Fruit fly (Drosophila melanogaster) whole organism: ENCODE measurements around the gene CG11178.

Experiments used
- CG8478 ChIP-seq: fragments of >200 bp; optimal IDR thresholded peaks from 2 replicates; lab custom pipeline; 2018; ENCODE audit warnings: inconsistent platforms
- Dll ChIP-seq: fragments of >200 bp; optimal IDR thresholded peaks from 2 replicates; lab custom pipeline; 2017
- EcR ChIP-seq, 2 experiments: fragments of >200 bp; optimal IDR thresholded peaks; 2 replicates each; lab custom pipeline; 2017; ENCODE audit warnings: missing biosample characterization in 2 of 2, missing genetic modification characterization in 2 of 2, missing genetic modification reagents in 2 of 2
- pan ChIP-seq: fragments of >200 bp; optimal IDR thresholded peaks from 2 replicates; lab custom pipeline; 2017
- psq ChIP-seq: fragments of >200 bp; optimal IDR thresholded peaks from 2 replicates; lab custom pipeline; 2017
- usp ChIP-seq: fragments of >200 bp; optimal IDR thresholded peaks from 2 replicates; lab custom pipeline; 2017; ENCODE audit warnings: missing biosample characterization, missing genetic modification characterization, mixed read lengths

Gene CG11178

dm6 chrX:13636810-13637209 lies 31.3 kb downstream of the CG11178 start:
- TF ChIP-seq psq (lab: Kevin White, UChicago) (no peak), usp (GFP tag; lab: Kevin White, UChicago) (no peak), Dll (lab: Kevin White, UChicago) (no peak), pan (no peak), EcR (GFP tag; optimal IDR thresholded peaks at IDR 0.05; lab: Kevin White, UChicago) (no peak), CG8478 (no peak)

- TF ChIP-seq EcR (GFP tag; optimal IDR thresholded peaks at IDR 0.05; lab: Kevin White, UChicago) = no peak
- no peak for TF ChIP-seq pan
Observed at dm6 chrX:13637588-13637987, 32.1 kb downstream of the CG11178 start.

- TF ChIP-seq EcR (GFP tag; optimal IDR thresholded peaks at IDR 0.05; lab: Kevin White, UChicago) (no peak), Dll (lab: Kevin White, UChicago) (no peak), usp (GFP tag; lab: Kevin White, UChicago) (no peak), pan (no peak), CG8478 (no peak), psq (lab: Kevin White, UChicago) (no peak)
Observed at dm6 chrX:13639998-13640691, 34.7 kb downstream of the CG11178 start.

- TF ChIP-seq Dll (lab: Kevin White, UChicago) (no peak), EcR (GFP tag; optimal IDR thresholded peaks at IDR 0.05; lab: Kevin White, UChicago) (no peak), psq (lab: Kevin White, UChicago) (no peak), usp (GFP tag; lab: Kevin White, UChicago) (no peak), CG8478 (no peak), pan (no peak)
Observed at dm6 chrX:13640692-13641011, 35.2 kb downstream of the CG11178 start.

- TF ChIP-seq psq (lab: Kevin White, UChicago) (no peak), CG8478 (no peak), usp (GFP tag; lab: Kevin White, UChicago) (no peak), pan (no peak), Dll (lab: Kevin White, UChicago) (no peak), EcR (GFP tag; optimal IDR thresholded peaks at IDR 0.05; lab: Kevin White, UChicago) (no peak)
Observed at dm6 chrX:13641115-13641890, 35.8 kb downstream of the CG11178 start.

- no peak for TF ChIP-seq Dll (lab: Kevin White, UChicago)
- TF ChIP-seq CG8478 = no peak
- peak in 1 of 2 experiments; percentile 22 for TF ChIP-seq EcR (GFP tag; optimal IDR thresholded peaks at IDR 0.05; lab: Kevin White, UChicago)
- TF ChIP-seq pan = no peak
- no peak for TF ChIP-seq usp (GFP tag; lab: Kevin White, UChicago)
Observed at dm6 chrX:13641891-13642617, 36.6 kb downstream of the CG11178 start.

dm6 chrX:13643961-13644360 lies 38.5 kb downstream of the CG11178 start:
- TF ChIP-seq Dll (lab: Kevin White, UChicago) (no peak), CG8478 (no peak), EcR (GFP tag; optimal IDR thresholded peaks at IDR 0.05; lab: Kevin White, UChicago) (no peak), psq (lab: Kevin White, UChicago) (no peak), usp (GFP tag; lab: Kevin White, UChicago) (no peak), pan (no peak)

dm6 chrX:13644696-13645393 lies 39.4 kb downstream of the CG11178 start:
- no peak for TF ChIP-seq EcR (GFP tag; optimal IDR thresholded peaks at IDR 0.05; lab: Kevin White, UChicago)
- TF ChIP-seq psq (lab: Kevin White, UChicago) = no peak
- TF ChIP-seq pan = no peak
- no peak for TF ChIP-seq CG8478
- no peak for TF ChIP-seq usp (GFP tag; lab: Kevin White, UChicago)
- TF ChIP-seq Dll (lab: Kevin White, UChicago) = no peak

- no peak for TF ChIP-seq CG8478
- no peak for TF ChIP-seq pan
- no peak for TF ChIP-seq Dll (lab: Kevin White, UChicago)
- no peak for TF ChIP-seq EcR (GFP tag; optimal IDR thresholded peaks at IDR 0.05; lab: Kevin White, UChicago)
- TF ChIP-seq psq (lab: Kevin White, UChicago) = no peak
- TF ChIP-seq usp (GFP tag; lab: Kevin White, UChicago) = no peak
Observed at dm6 chrX:13646175-13646574, 40.7 kb downstream of the CG11178 start.

dm6 chrX:13648819-13649218 lies 43.3 kb downstream of the CG11178 start:
- TF ChIP-seq usp (GFP tag; lab: Kevin White, UChicago) = no peak
- no peak for TF ChIP-seq pan
- no peak for TF ChIP-seq Dll (lab: Kevin White, UChicago)
- no peak for TF ChIP-seq psq (lab: Kevin White, UChicago)
- TF ChIP-seq EcR (GFP tag; optimal IDR thresholded peaks at IDR 0.05; lab: Kevin White, UChicago) = no peak
- no peak for TF ChIP-seq CG8478

dm6 chrX:13649801-13650200 lies 44.3 kb downstream of the CG11178 start:
- TF ChIP-seq usp (GFP tag; lab: Kevin White, UChicago) (no peak), EcR (GFP tag; optimal IDR thresholded peaks at IDR 0.05; lab: Kevin White, UChicago) (no peak), pan (no peak), psq (lab: Kevin White, UChicago) (no peak), Dll (lab: Kevin White, UChicago) (no peak), CG8478 (no peak)
